Worm (Caenorhabditis elegans): ENCODE data around the gene pah-1.
A peak's percentile ranks its signal among the peaks of the same experiment; 100 is the strongest.

pah-1 gene

DNA sequence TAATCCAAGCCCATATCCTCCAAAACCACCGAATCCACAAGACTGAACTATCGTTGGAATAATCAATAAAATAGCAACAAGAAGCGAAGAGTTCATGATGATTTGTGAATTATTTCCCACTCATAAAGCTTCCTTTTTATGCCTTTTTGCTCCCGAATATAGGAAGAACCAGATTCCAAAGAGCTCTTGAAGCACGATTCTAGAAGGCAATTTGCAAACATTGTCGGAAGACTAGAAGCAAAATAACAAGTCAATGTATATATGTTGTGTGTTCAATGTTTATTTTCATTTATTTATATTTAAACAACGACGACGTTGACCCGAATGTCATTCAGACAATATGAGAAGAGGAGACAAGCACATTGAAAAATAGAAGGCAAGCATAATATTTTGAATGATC, 25.8 kb upstream of the pah-1 start, which contains the start of gene idpa-2:
Gene idpa-2 (minus strand): TSS at position 101 of the 400 bp plus-strand sequence.
- TF ChIP-seq fkh-2 (tag; optimal IDR thresholded peaks at IDR 0.05) (no peak), nhr-11 (tag; optimal IDR thresholded peaks at IDR 0.05) (no peak), jun-1 (tag; optimal IDR thresholded peaks at IDR 0.05) (no peak), lsy-12 (tag; optimal IDR thresholded peaks at IDR 0.05) (no peak)

DNA sequence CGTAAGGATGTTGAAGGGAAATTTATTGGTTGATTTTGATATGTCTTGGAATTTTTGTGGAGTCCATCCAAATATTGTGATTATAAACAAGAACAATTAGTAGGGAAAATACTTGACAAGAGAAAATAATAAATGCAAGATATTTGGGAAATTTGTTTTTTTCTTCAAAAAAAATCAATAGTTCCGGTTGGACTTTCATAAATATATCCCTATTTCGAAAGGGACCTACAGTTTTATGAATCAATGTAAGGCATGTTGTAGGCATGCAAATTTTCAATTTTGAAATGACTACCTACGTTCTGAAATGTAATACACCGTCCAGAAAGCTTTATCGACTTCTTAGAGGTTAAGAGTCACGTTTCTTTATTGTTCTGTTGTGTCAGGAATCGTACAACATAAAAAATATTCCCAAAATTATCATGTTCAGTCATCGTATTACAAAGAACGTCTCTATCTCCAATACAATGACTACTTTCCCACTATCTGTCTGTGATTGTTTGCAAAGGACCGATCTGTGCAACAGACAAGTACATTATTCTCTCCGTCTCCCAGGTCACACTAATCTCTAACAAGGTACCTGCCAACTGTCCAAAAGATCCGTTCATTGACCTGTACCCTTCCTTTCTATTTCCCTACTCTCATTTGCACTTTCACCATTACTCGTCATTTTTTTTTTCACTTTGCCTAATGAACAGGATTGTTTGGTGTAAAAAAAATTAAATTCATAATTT, 23.2 kb upstream of the pah-1 start, which contains the start of gene F07H5.13:
Gene F07H5.13 (plus strand): TSS at position 730 of the 731 bp plus-strand sequence.
- TF ChIP-seq ceh-16 (tag; optimal IDR thresholded peaks at IDR 0.05), result no peak
- no peak for TF ChIP-seq unc-39 (tag; optimal IDR thresholded peaks at IDR 0.05)
- TF ChIP-seq pha-4 (tag; optimal IDR thresholded peaks at IDR 0.05), result peak; percentile 30
- TF ChIP-seq lsy-12 (tag; optimal IDR thresholded peaks at IDR 0.05), result peak; percentile 70
- peak; percentile 94 for TF ChIP-seq ama-1 (optimal IDR thresholded peaks at IDR 0.05)
- TF ChIP-seq nhr-43 (tag; optimal IDR thresholded peaks at IDR 0.05; ENCODE audit: poor library complexity, severe bottlenecking), result peak; percentile 87
- TF ChIP-seq elt-2 (tag; optimal IDR thresholded peaks at IDR 0.05), result peak; percentile 48
- no peak for TF ChIP-seq sea-2 (GFP tag; optimal IDR thresholded peaks at IDR 0.05)
- TF ChIP-seq nhr-77 (tag; optimal IDR thresholded peaks at IDR 0.05), result peak; percentile 17
- TF ChIP-seq tbx-2 (tag; optimal IDR thresholded peaks at IDR 0.05), result peak; percentile 52
- no peak for TF ChIP-seq ZK546.5 (tag; optimal IDR thresholded peaks at IDR 0.05)
- TF ChIP-seq nhr-25 (tag; optimal IDR thresholded peaks at IDR 0.05), result peak; percentile 58
- peak; percentile 2 for TF ChIP-seq elt-1 (tag; optimal IDR thresholded peaks at IDR 0.05)
- TF ChIP-seq nhr-23 (tag; optimal IDR thresholded peaks at IDR 0.05), result peak; percentile 17
- TF ChIP-seq ztf-4 (tag; optimal IDR thresholded peaks at IDR 0.05), result peak; percentile 71

DNA sequence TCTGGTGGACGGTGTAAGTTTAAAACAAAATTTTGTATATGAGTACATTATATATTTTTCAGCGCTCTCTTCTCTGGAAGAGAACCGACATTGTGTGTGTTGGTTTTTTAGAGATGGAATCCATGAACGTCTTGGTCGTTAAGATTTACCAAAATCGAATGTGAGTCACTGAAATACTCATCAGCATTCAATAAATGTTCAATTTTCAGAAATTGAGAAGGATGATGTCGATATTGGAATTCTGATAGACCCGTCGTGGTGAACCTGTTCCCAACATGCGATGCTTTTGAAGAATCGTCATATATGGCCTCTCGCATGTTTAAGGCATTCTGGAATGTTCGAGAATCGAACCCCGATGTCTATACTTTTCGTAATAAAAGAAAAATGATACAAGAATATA, 22.0 kb upstream of the pah-1 start:
- peak; percentile 21 for TF ChIP-seq lsy-12 (tag; optimal IDR thresholded peaks at IDR 0.05)
- no peak for TF ChIP-seq egl-27 (tag; optimal IDR thresholded peaks at IDR 0.05)

ce11 chrII:8787376-8787775, 20.6 kb upstream of the pah-1 start:
- TF ChIP-seq nhr-237 (tag; optimal IDR thresholded peaks at IDR 0.05) (no peak), nhr-28 (tag; optimal IDR thresholded peaks at IDR 0.05) (no peak), egl-5 (tag; optimal IDR thresholded peaks at IDR 0.05) (peak; percentile 99), zag-1 (tag; optimal IDR thresholded peaks at IDR 0.05) (no peak), lin-15B (tag; optimal IDR thresholded peaks at IDR 0.05) (peak; percentile 85), ZK546.5 (tag; optimal IDR thresholded peaks at IDR 0.05) (no peak), ztf-4 (tag; optimal IDR thresholded peaks at IDR 0.05) (peak; percentile 59), R02D3.7 (tag; optimal IDR thresholded peaks at IDR 0.05) (peak; percentile 55), nhr-23 (tag; optimal IDR thresholded peaks at IDR 0.05) (peak; percentile 98), ztf-11 (tag; optimal IDR thresholded peaks at IDR 0.05) (no peak), hmg-11 (tag; optimal IDR thresholded peaks at IDR 0.05) (peak; percentile 76), pqm-1 (tag; optimal IDR thresholded peaks at IDR 0.05) (peak; percentile 86), elt-1 (tag; optimal IDR thresholded peaks at IDR 0.05) (peak; percentile 69), tbx-2 (tag; optimal IDR thresholded peaks at IDR 0.05) (peak; percentile 87), nhr-11 (tag; optimal IDR thresholded peaks at IDR 0.05) (peak; percentile 76), lsy-12 (tag; optimal IDR thresholded peaks at IDR 0.05) (peak; percentile 94), daf-12 (tag; optimal IDR thresholded peaks at IDR 0.05) (no peak), fkh-2 (tag; optimal IDR thresholded peaks at IDR 0.05) (peak; percentile 98), jun-1 (tag; optimal IDR thresholded peaks at IDR 0.05) (peak; percentile 96), ceh-9 (tag; optimal IDR thresholded peaks at IDR 0.05) (no peak), elt-2 (tag; optimal IDR thresholded peaks at IDR 0.05) (peak; percentile 79), elt-3 (tag; optimal IDR thresholded peaks at IDR 0.05) (peak in 1 of 3 experiments; percentile 57), nhr-12 (tag; optimal IDR thresholded peaks at IDR 0.05) (no peak), unc-62 (GFP tag; optimal IDR thresholded peaks at IDR 0.05) (no peak), fkh-10 (GFP tag; optimal IDR thresholded peaks at IDR 0.05) (peak; percentile 95), fos-1 (tag; optimal IDR thresholded peaks at IDR 0.05) (peak; percentile 78), mml-1 (tag; optimal IDR thresholded peaks at IDR 0.05) (no peak), snpc-4 (tag; optimal IDR thresholded peaks at IDR 0.05) (peak; percentile 58), mdl-1 (tag; optimal IDR thresholded peaks at IDR 0.05) (peak; percentile 55), ceh-16 (tag; optimal IDR thresholded peaks at IDR 0.05) (no peak), nhr-67 (tag; optimal IDR thresholded peaks at IDR 0.05) (no peak), nhr-76 (tag; optimal IDR thresholded peaks at IDR 0.05) (no peak), ceh-28 (tag; optimal IDR thresholded peaks at IDR 0.05) (peak; percentile 96), nhr-43 (tag; optimal IDR thresholded peaks at IDR 0.05; ENCODE audit: poor library complexity, severe bottlenecking) (peak; percentile 95), nhr-25 (tag; optimal IDR thresholded peaks at IDR 0.05) (peak; percentile 97), pha-4 (tag; optimal IDR thresholded peaks at IDR 0.05) (peak; percentile 99), ceh-82 (tag; optimal IDR thresholded peaks at IDR 0.05) (peak; percentile 42), nfya-1 (tag; optimal IDR thresholded peaks at IDR 0.05; ENCODE audit: insufficient read depth) (peak; percentile 98), egl-27 (tag; optimal IDR thresholded peaks at IDR 0.05) (peak; percentile 2), ama-1 (optimal IDR thresholded peaks at IDR 0.05) (peak; percentile 97), eor-1 (tag; optimal IDR thresholded peaks at IDR 0.05) (peak in 1 of 2 experiments; percentile 71)
